Worm (Caenorhabditis elegans): ENCODE data around the gene T03F7.5.
A peak's percentile ranks its signal among the peaks of the same experiment; 100 is the strongest.

Gene T03F7.5

ce11 chrV:11335757-11336418 lies 37.4 kb upstream of the T03F7.5 start:
- TF ChIP-seq F13C5.2 (tag; optimal IDR thresholded peaks at IDR 0.05) (no peak), flt-1 (GFP tag; IDR thresholded peaks at IDR 0.05) (no peak), scrt-1 (GFP tag; IDR thresholded peaks at IDR 0.05) (no peak), tbx-11 (GFP tag; IDR thresholded peaks at IDR 0.05) (no peak), sea-1 (GFP tag; conservative IDR thresholded peaks at IDR 0.05) (no peak), B0310.2 (tag; optimal IDR thresholded peaks at IDR 0.05) (no peak), ceh-36 (tag; optimal IDR thresholded peaks at IDR 0.05) (no peak), ama-1 (optimal IDR thresholded peaks at IDR 0.05) (no peak), ceh-13 (GFP tag; optimal IDR thresholded peaks at IDR 0.05) (no peak), tra-4 (tag; optimal IDR thresholded peaks at IDR 0.05) (no peak), hmbx-1 (tag; optimal IDR thresholded peaks at IDR 0.05) (no peak), hnd-1 (tag; optimal IDR thresholded peaks at IDR 0.05) (no peak), hmg-4 (GFP tag; optimal IDR thresholded peaks at IDR 0.05) (no peak)

ce11 chrV:11334193-11334592 lies 35.7 kb upstream of the T03F7.5 start, which contains the start of gene T02E9.6:
Gene T02E9.6 (minus strand): TSS chrV:11334293.
- TF ChIP-seq tbx-37 (GFP tag; conservative IDR thresholded peaks at IDR 0.05): no peak
- no peak for TF ChIP-seq ets-7 (tag; optimal IDR thresholded peaks at IDR 0.05)
- no peak for TF ChIP-seq F13C5.2 (tag; optimal IDR thresholded peaks at IDR 0.05)
- TF ChIP-seq flt-1 (GFP tag; IDR thresholded peaks at IDR 0.05): no peak
- no peak for TF ChIP-seq ama-1 (optimal IDR thresholded peaks at IDR 0.05)
- no peak for TF ChIP-seq hmbx-1 (tag; optimal IDR thresholded peaks at IDR 0.05)
- no peak for TF ChIP-seq sea-1 (GFP tag; conservative IDR thresholded peaks at IDR 0.05)
- no peak for TF ChIP-seq ceh-36 (tag; optimal IDR thresholded peaks at IDR 0.05)
- TF ChIP-seq scrt-1 (GFP tag; IDR thresholded peaks at IDR 0.05): no peak
- no peak for TF ChIP-seq tra-4 (tag; optimal IDR thresholded peaks at IDR 0.05)
- TF ChIP-seq hmg-4 (GFP tag; optimal IDR thresholded peaks at IDR 0.05): no peak
- TF ChIP-seq aly-1 (tag; optimal IDR thresholded peaks at IDR 0.05): no peak
- TF ChIP-seq hnd-1 (tag; optimal IDR thresholded peaks at IDR 0.05): no peak
- TF ChIP-seq pes-1 (GFP tag; IDR thresholded peaks at IDR 0.05): no peak
- no peak for TF ChIP-seq tbx-11 (GFP tag; IDR thresholded peaks at IDR 0.05)
- TF ChIP-seq ceh-13 (GFP tag; optimal IDR thresholded peaks at IDR 0.05): no peak

- TF ChIP-seq flt-1 (GFP tag; IDR thresholded peaks at IDR 0.05): 0 out of 2 replicates have a peak, but pooled peaks have one; percentile 30
These were observed 33.3 kb upstream of the T03F7.5 start for ce11 chrV:11331811-11332210.

- TF ChIP-seq ets-7 (tag; optimal IDR thresholded peaks at IDR 0.05): no peak
- no peak for TF ChIP-seq aly-1 (tag; optimal IDR thresholded peaks at IDR 0.05)
- TF ChIP-seq flt-1 (GFP tag; IDR thresholded peaks at IDR 0.05): no peak
- TF ChIP-seq scrt-1 (GFP tag; IDR thresholded peaks at IDR 0.05): no peak
- no peak for TF ChIP-seq hnd-1 (tag; optimal IDR thresholded peaks at IDR 0.05)
- TF ChIP-seq B0310.2 (tag; optimal IDR thresholded peaks at IDR 0.05): no peak
- no peak for TF ChIP-seq F13C5.2 (tag; optimal IDR thresholded peaks at IDR 0.05)
- no peak for TF ChIP-seq ceh-13 (GFP tag; optimal IDR thresholded peaks at IDR 0.05)
- no peak for TF ChIP-seq hmg-4 (GFP tag; optimal IDR thresholded peaks at IDR 0.05)
- TF ChIP-seq ama-1 (optimal IDR thresholded peaks at IDR 0.05): no peak
- no peak for TF ChIP-seq pes-1 (GFP tag; IDR thresholded peaks at IDR 0.05)
- TF ChIP-seq tbx-11 (GFP tag; IDR thresholded peaks at IDR 0.05): no peak
- TF ChIP-seq sea-1 (GFP tag; conservative IDR thresholded peaks at IDR 0.05): no peak
These were observed 30.6 kb upstream of the T03F7.5 start, which contains the start of gene F47G9.6 for ce11 chrV:11329100-11329499. Gene F47G9.6 (plus strand): TSS chrV:11329400.

- TF ChIP-seq F13C5.2 (tag; optimal IDR thresholded peaks at IDR 0.05): no peak
- TF ChIP-seq aly-1 (tag; optimal IDR thresholded peaks at IDR 0.05): no peak
- TF ChIP-seq flt-1 (GFP tag; IDR thresholded peaks at IDR 0.05): peak; percentile 50; the same call in 1 of the 2 replicates
- TF ChIP-seq sea-1 (GFP tag; conservative IDR thresholded peaks at IDR 0.05): no peak
- TF ChIP-seq tbx-11 (GFP tag; IDR thresholded peaks at IDR 0.05): no peak
- TF ChIP-seq hmg-4 (GFP tag; optimal IDR thresholded peaks at IDR 0.05): no peak
- TF ChIP-seq tra-4 (tag; optimal IDR thresholded peaks at IDR 0.05): no peak
These were observed 28.4 kb upstream of the T03F7.5 start, which contains the start of gene tmed-10 for ce11 chrV:11326914-11327367. Gene tmed-10 (minus strand): TSS chrV:11326964.

- no peak for TF ChIP-seq ceh-36 (tag; optimal IDR thresholded peaks at IDR 0.05)
- no peak for TF ChIP-seq tra-4 (tag; optimal IDR thresholded peaks at IDR 0.05)
- TF ChIP-seq ceh-13 (GFP tag; optimal IDR thresholded peaks at IDR 0.05): no peak
- no peak for TF ChIP-seq F13C5.2 (tag; optimal IDR thresholded peaks at IDR 0.05)
- no peak for TF ChIP-seq B0310.2 (tag; optimal IDR thresholded peaks at IDR 0.05)
- no peak for TF ChIP-seq hmbx-1 (tag; optimal IDR thresholded peaks at IDR 0.05)
- no peak for TF ChIP-seq scrt-1 (GFP tag; IDR thresholded peaks at IDR 0.05)
- TF ChIP-seq tbx-11 (GFP tag; IDR thresholded peaks at IDR 0.05): no peak
- no peak for TF ChIP-seq sea-1 (GFP tag; conservative IDR thresholded peaks at IDR 0.05)
- TF ChIP-seq aly-1 (tag; optimal IDR thresholded peaks at IDR 0.05): no peak
- TF ChIP-seq pes-1 (GFP tag; IDR thresholded peaks at IDR 0.05): no peak
- no peak for TF ChIP-seq tbx-37 (GFP tag; conservative IDR thresholded peaks at IDR 0.05)
- no peak for TF ChIP-seq hnd-1 (tag; optimal IDR thresholded peaks at IDR 0.05)
- TF ChIP-seq hmg-4 (GFP tag; optimal IDR thresholded peaks at IDR 0.05): no peak
- TF ChIP-seq ama-1 (optimal IDR thresholded peaks at IDR 0.05): no peak
- no peak for TF ChIP-seq ets-7 (tag; optimal IDR thresholded peaks at IDR 0.05)
- TF ChIP-seq flt-1 (GFP tag; IDR thresholded peaks at IDR 0.05): no peak
These were observed 25.2 kb upstream of the T03F7.5 start, which contains the start of gene str-141 for ce11 chrV:11323720-11324119. Gene str-141 (minus strand): TSS chrV:11323820.

- no peak for TF ChIP-seq ets-7 (tag; optimal IDR thresholded peaks at IDR 0.05)
- no peak for TF ChIP-seq ceh-13 (GFP tag; optimal IDR thresholded peaks at IDR 0.05)
- no peak for TF ChIP-seq flt-1 (GFP tag; IDR thresholded peaks at IDR 0.05)
- TF ChIP-seq scrt-1 (GFP tag; IDR thresholded peaks at IDR 0.05): no peak
- no peak for TF ChIP-seq tra-4 (tag; optimal IDR thresholded peaks at IDR 0.05)
These were observed 23.2 kb upstream of the T03F7.5 start, which contains the start of gene F47G9.4 for ce11 chrV:11321719-11322118. Gene F47G9.4 (minus strand): TSS chrV:11321816.
